Worm (Caenorhabditis elegans): Measurements from ENCODE around the gene ztf-14.
A peak's percentile ranks its signal among the peaks of the same experiment; 100 is the strongest.

Gene ztf-14

ce11 chrX:14489945-14490344, 5.9 kb upstream of the ztf-14 start, which contains the start of gene his-24 (continued):
- TF ChIP-seq nfyb-1 (GFP tag; IDR thresholded peaks at IDR 0.05) = peak; percentile 55; the same call in 1 of the 2 replicates
- TF ChIP-seq F55B11.4 (tag; optimal IDR thresholded peaks at IDR 0.05; ENCODE audit: borderline replicate concordance, insufficient read depth) = no peak

- no peak for TF ChIP-seq F57C9.4 (tag; optimal IDR thresholded peaks at IDR 0.05)
- TF ChIP-seq efl-1 (GFP tag; optimal IDR thresholded peaks at IDR 0.05) = no peak
- TF ChIP-seq Y56A3A.18 (GFP tag; IDR thresholded peaks at IDR 0.05) = no peak
- TF ChIP-seq F39B2.1 (GFP tag; IDR thresholded peaks at IDR 0.05) = 0 out of 2 replicates have a peak, but pooled peaks have one; percentile 42
- TF ChIP-seq ztf-25 (GFP tag; IDR thresholded peaks at IDR 0.05) = no peak
- TF ChIP-seq cebp-1 (GFP tag; IDR thresholded peaks at IDR 0.05) = no peak
- no peak for TF ChIP-seq cebp-1 (tag; optimal IDR thresholded peaks at IDR 0.05)
- TF ChIP-seq ztf-22 (GFP tag; optimal IDR thresholded peaks at IDR 0.05) = no peak
- no peak for TF ChIP-seq lsy-27 (tag; optimal IDR thresholded peaks at IDR 0.05; ENCODE audit: borderline replicate concordance, insufficient read depth)
- TF ChIP-seq ceh-27 (GFP tag; optimal IDR thresholded peaks at IDR 0.05) = no peak
- TF ChIP-seq athp-1 (tag; optimal IDR thresholded peaks at IDR 0.05) = no peak
- no peak for TF ChIP-seq dpl-1 (GFP tag; optimal IDR thresholded peaks at IDR 0.05)
- TF ChIP-seq ztf-26 (tag; optimal IDR thresholded peaks at IDR 0.05) = no peak
- no peak for TF ChIP-seq let-607 (tag; optimal IDR thresholded peaks at IDR 0.05)
- TF ChIP-seq nfyb-1 (GFP tag; IDR thresholded peaks at IDR 0.05) = no peak
- peak; percentile 83 for TF ChIP-seq zfh-2 (GFP tag; conservative IDR thresholded peaks at IDR 0.05)
- no peak for TF ChIP-seq zim-3 (tag; optimal IDR thresholded peaks at IDR 0.05)
- TF ChIP-seq K12H6.12 (tag; optimal IDR thresholded peaks at IDR 0.05) = no peak
- TF ChIP-seq snpc-4 (GFP tag; optimal IDR thresholded peaks at IDR 0.05) = no peak
- no peak for TF ChIP-seq snpc-4 (tag; optimal IDR thresholded peaks at IDR 0.05)
- TF ChIP-seq sea-2 (GFP tag; IDR thresholded peaks at IDR 0.05) = 0 out of 2 replicates have a peak, but pooled peaks have one; percentile 37
- TF ChIP-seq egrh-3 (GFP tag; IDR thresholded peaks at IDR 0.05) = peak; percentile 93
- no peak for TF ChIP-seq cebp-2 (GFP tag; IDR thresholded peaks at IDR 0.05)
- TF ChIP-seq mel-28 (tag; optimal IDR thresholded peaks at IDR 0.05; ENCODE audit: borderline replicate concordance) = no peak
- TF ChIP-seq Y53G8AR.9 (GFP tag; conservative IDR thresholded peaks at IDR 0.05) = no peak
- no peak for TF ChIP-seq ZK185.1 (tag; optimal IDR thresholded peaks at IDR 0.05; ENCODE audit: poor library complexity, severe bottlenecking)
- no peak for TF ChIP-seq hsf-1 (GFP tag; IDR thresholded peaks at IDR 0.05)
- TF ChIP-seq madf-8 (GFP tag; conservative IDR thresholded peaks at IDR 0.05) = no peak
- TF ChIP-seq madf-6 (GFP tag; IDR thresholded peaks at IDR 0.05) = no peak
- no peak for TF ChIP-seq aptf-3 (GFP tag; IDR thresholded peaks at IDR 0.05)
- no peak for TF ChIP-seq somi-1 (GFP tag; optimal IDR thresholded peaks at IDR 0.05)
- no peak for TF ChIP-seq Y79H2A.3 (GFP tag; conservative IDR thresholded peaks at IDR 0.05)
- TF ChIP-seq attf-6 (GFP tag; IDR thresholded peaks at IDR 0.05) = no peak
- 0 out of 2 replicates have a peak, but pooled peaks have one; percentile 70 for TF ChIP-seq bed-1 (GFP tag; IDR thresholded peaks at IDR 0.05)
- no peak for TF ChIP-seq F49E8.2 (tag; optimal IDR thresholded peaks at IDR 0.05; ENCODE audit: insufficient read depth)
- TF ChIP-seq ets-4 (GFP tag; optimal IDR thresholded peaks at IDR 0.05) = no peak
- TF ChIP-seq nfya-2 (GFP tag; IDR thresholded peaks at IDR 0.05) = 0 out of 2 replicates have a peak, but pooled peaks have one; percentile 61
- TF ChIP-seq nhr-120 (GFP tag; IDR thresholded peaks at IDR 0.05) = no peak
- no peak for TF ChIP-seq dpff-1 (tag; optimal IDR thresholded peaks at IDR 0.05)
- TF ChIP-seq F23B12.7 (tag; optimal IDR thresholded peaks at IDR 0.05; ENCODE audit: insufficient read depth) = no peak
- TF ChIP-seq Y67H2A.10 (GFP tag; conservative IDR thresholded peaks at IDR 0.05) = no peak
- TF ChIP-seq tbp1 (GFP tag; optimal IDR thresholded peaks at IDR 0.05) = no peak
- TF ChIP-seq Y53F4B.3 (GFP tag; IDR thresholded peaks at IDR 0.05) = no peak
- TF ChIP-seq pbrm-1 (GFP tag; IDR thresholded peaks at IDR 0.05) = no peak
- TF ChIP-seq mcd-1 (GFP tag; IDR thresholded peaks at IDR 0.05) = peak; percentile 38
- no peak for TF ChIP-seq F52B5.7 (tag; optimal IDR thresholded peaks at IDR 0.05)
Observed at ce11 chrX:14490486-14490885, 5.4 kb upstream of the ztf-14 start.
